Worm (Caenorhabditis elegans) whole organism, L3 larva: ENCODE results near the gene B0336.13.

ENCODE experiments used
- fkh-10 ChIP-seq: sonication (generic microtip); optimal IDR thresholded peaks from 2 replicates; lab custom pipeline; 2017; ENCODE audit warnings: missing biosample characterization, missing genetic modification reagents, missing genetic modification characterization
- zag-1 ChIP-seq: fragments of 150-350 bp; optimal IDR thresholded peaks from 2 replicates; lab custom pipeline; 2014; ENCODE audit warnings: missing biosample characterization, missing genetic modification characterization

ce11 chrIII:5665278-5665677 is 28.6 kb upstream of the B0336.13 start:
- TF ChIP-seq zag-1 (tag; lab: Kevin White, UChicago) (no peak), fkh-10 (GFP tag; lab: Kevin White, UChicago) (no peak)
